Fruit fly (Drosophila melanogaster): ENCODE data around the gene GstO1.

dm6 chr3L:8560637-8561036 is 36.0 kb upstream of the GstO1 start:
- TF ChIP-seq Sin3A (optimal IDR thresholded peaks at IDR 0.05) (no peak), psq (optimal IDR thresholded peaks at IDR 0.05) (no peak), Myc (optimal IDR thresholded peaks at IDR 0.05) (no peak)

All from Kc167 (cell line).